Fruit fly (Drosophila melanogaster): ENCODE data around the gene Efr.

DNA sequence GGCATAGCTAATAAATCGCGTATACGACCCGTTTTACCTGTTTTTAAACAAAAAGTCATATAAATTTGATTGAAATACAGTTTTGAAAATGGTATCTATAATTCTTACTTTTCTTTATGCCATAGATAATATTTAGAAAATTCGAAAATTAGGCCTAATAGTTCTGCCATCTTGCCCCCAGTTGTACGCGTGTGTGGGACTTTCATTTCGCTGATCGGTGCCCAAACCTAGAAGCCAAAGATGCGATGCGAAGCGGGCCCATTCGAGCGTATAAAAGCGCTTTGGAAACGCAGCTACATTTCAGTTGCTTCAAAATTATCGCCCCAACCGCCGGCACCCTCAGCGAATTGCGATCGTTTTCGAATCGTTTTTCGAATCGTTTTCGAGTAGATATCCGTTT, 17.3 kb downstream of the Efr start, which contains the start of gene CG14445:
- TF ChIP-seq dmrt93B (GFP tag; optimal IDR thresholded peaks at IDR 0.05) (no peak), h (GFP tag; optimal IDR thresholded peaks at IDR 0.05) (no peak), Sp1 (GFP tag; optimal IDR thresholded peaks at IDR 0.05) (no peak), Myc (optimal IDR thresholded peaks at IDR 0.05) (no peak), Hr83 (GFP tag; optimal IDR thresholded peaks at IDR 0.05; ENCODE audit: poor library complexity, severe bottlenecking) (no peak)
